Fruit fly (Drosophila melanogaster) whole organism, embryonic: ENCODE results near the gene Df31.

Source experiments
- Bgb ChIP-seq: fragments of 200-800 bp; sonication (Bioruptor generic); IDR thresholded peaks from 2 replicates; pipeline ENCODE4 v1.3.6; 2022; ENCODE audit warnings: missing biosample characterization, missing genetic modification characterization; ENCODE audit not compliant: partially characterized antibody
- BtbVII ChIP-seq: fragments of 200-800 bp; sonication (Bioruptor generic); optimal IDR thresholded peaks from 3 replicates; lab custom pipeline; 2017; ENCODE audit warnings: missing biosample characterization, mild to moderate bottlenecking, missing genetic modification characterization
- CG10959 ChIP-seq: fragments of 200-800 bp; sonication (Bioruptor generic); IDR thresholded peaks from 2 replicates; pipeline ENCODE4 v1.3.6; 2022; ENCODE audit warnings: missing biosample characterization, missing genetic modification characterization
- CG14667 ChIP-seq: fragments of 200-800 bp; sonication (Bioruptor generic); IDR thresholded peaks from 2 replicates; pipeline ENCODE4 v1.3.6; 2022; ENCODE audit warnings: missing biosample characterization, missing genetic modification characterization
- CG17802 ChIP-seq: fragments of 200-800 bp; sonication (Bioruptor generic); optimal IDR thresholded peaks from 2 replicates; lab custom pipeline; 2018; ENCODE audit warnings: missing biosample characterization, mild to moderate bottlenecking, missing genetic modification characterization, moderate library complexity
- CG1832 ChIP-seq: fragments of 200-800 bp; sonication (Bioruptor generic); optimal IDR thresholded peaks from 2 replicates; lab custom pipeline; 2017; ENCODE audit warnings: missing biosample characterization, mild to moderate bottlenecking, missing genetic modification characterization, inconsistent platforms
- CG31224 ChIP-seq: fragments of 200-800 bp; sonication (Bioruptor generic); IDR thresholded peaks from 2 replicates; pipeline ENCODE4 v1.3.6; 2022; ENCODE audit warnings: missing biosample characterization, missing genetic modification characterization
- CG33557 ChIP-seq: fragments of 200-800 bp; sonication (Bioruptor generic); optimal IDR thresholded peaks from 2 replicates; lab custom pipeline; 2019; ENCODE audit warnings: missing biosample characterization, mild to moderate bottlenecking, missing genetic modification characterization, moderate library complexity
- CG3407 ChIP-seq: fragments of 200-800 bp; sonication (Bioruptor generic); optimal IDR thresholded peaks from 2 replicates; lab custom pipeline; 2018; ENCODE audit warnings: missing biosample characterization, mild to moderate bottlenecking, missing genetic modification characterization
- CG3726 ChIP-seq: fragments of 200-800 bp; sonication (Bioruptor generic); IDR thresholded peaks from 3 replicates; pipeline ENCODE4, ENCODE4 v1.3.6; 2022; ENCODE audit warnings: missing biosample characterization, missing genetic modification characterization
- CG5245 ChIP-seq: fragments of 200-800 bp; sonication (Bioruptor generic); optimal IDR thresholded peaks from 3 replicates; lab custom pipeline; 2016; ENCODE audit warnings: missing biosample characterization, missing genetic modification characterization
- CG6654 ChIP-seq: fragments of 200-800 bp; sonication (Bioruptor generic); optimal IDR thresholded peaks from 2 replicates; lab custom pipeline; 2017; ENCODE audit warnings: missing biosample characterization, mild to moderate bottlenecking, missing genetic modification characterization
- CG6683 ChIP-seq: fragments of 200-800 bp; sonication (Bioruptor generic); optimal IDR thresholded peaks from 2 replicates; lab custom pipeline; 2017; ENCODE audit warnings: missing biosample characterization, mild to moderate bottlenecking, missing genetic modification characterization, missing genetic modification reagents
- CG7372 ChIP-seq: fragments of 200-800 bp; sonication (Bioruptor generic); IDR thresholded peaks from 2 replicates; pipeline ENCODE4 v1.3.6; 2022; ENCODE audit warnings: missing biosample characterization, missing genetic modification characterization
- CG7839 ChIP-seq: fragments of 200-800 bp; sonication (Bioruptor generic); optimal IDR thresholded peaks from 3 replicates; lab custom pipeline; 2018; ENCODE audit warnings: missing biosample characterization, mild to moderate bottlenecking, missing genetic modification characterization, moderate library complexity
- CG8765 ChIP-seq: fragments of 200-800 bp; sonication (Bioruptor generic); IDR thresholded peaks from 2 replicates; pipeline ENCODE4 v1.3.6; 2022; ENCODE audit warnings: missing biosample characterization, missing genetic modification characterization
- CG9609 ChIP-seq: fragments of 200-800 bp; sonication (Bioruptor generic); optimal IDR thresholded peaks from 3 replicates; lab custom pipeline; 2016; ENCODE audit warnings: missing biosample characterization, missing genetic modification characterization
- CHES-1-like ChIP-seq: fragments of 200-800 bp; sonication (Bioruptor generic); optimal IDR thresholded peaks from 2 replicates; lab custom pipeline; 2016; ENCODE audit warnings: missing biosample characterization, missing genetic modification characterization
- D ChIP-seq, 2 experiments: fragments of 200-800 bp in 1 of 2; fragments of >200 bp in 1 of 2; sonication (Bioruptor generic) in 1 of 2; optimal IDR thresholded peaks; 2 replicates in 1 of 2; 3 replicates in 1 of 2; lab custom pipeline; 2017; ENCODE audit warnings: mild to moderate bottlenecking in 1 of 2, missing biosample characterization in 1 of 2, missing genetic modification characterization in 1 of 2, missing genetic modification reagents in 1 of 2
- D19A ChIP-seq: fragments of 200-800 bp; optimal IDR thresholded peaks from 3 replicates; lab custom pipeline; 2019; ENCODE audit warnings: missing biosample characterization, mild to moderate bottlenecking, missing genetic modification characterization, moderate library complexity
- D19B ChIP-seq: fragments of 200-800 bp; sonication (Bioruptor generic); optimal IDR thresholded peaks from 2 replicates; lab custom pipeline; 2017; ENCODE audit warnings: missing biosample characterization, mild to moderate bottlenecking, missing genetic modification characterization
- Deaf1 ChIP-seq: fragments of 200-800 bp; optimal IDR thresholded peaks from 3 replicates; lab custom pipeline; 2019; ENCODE audit warnings: missing biosample characterization, mild to moderate bottlenecking, missing genetic modification characterization, moderate library complexity
- Dref ChIP-seq: fragments of 200-800 bp; sonication (Bioruptor generic); IDR thresholded peaks from 2 replicates; pipeline ENCODE4 v1.3.6; 2022; ENCODE audit warnings: missing biosample characterization, missing genetic modification characterization
- Ets65A ChIP-seq: fragments of 200-800 bp; sonication (Bioruptor generic); peaks from one replicate; lab custom pipeline; 2016; ENCODE audit warnings: missing biosample characterization, missing genetic modification characterization
- Fer2 ChIP-seq: fragments of 200-800 bp; sonication (Bioruptor generic); optimal IDR thresholded peaks from 2 replicates; lab custom pipeline; 2018; ENCODE audit warnings: missing biosample characterization, mild to moderate bottlenecking, missing genetic modification characterization, moderate library complexity
- Gsc ChIP-seq: fragments of 200-800 bp; sonication (Bioruptor generic); IDR thresholded peaks from 2 replicates; pipeline ENCODE4 v1.3.6; 2022; ENCODE audit warnings: missing biosample characterization, missing genetic modification characterization
- H15 ChIP-seq: fragments of 200-800 bp; sonication (Bioruptor generic); IDR thresholded peaks from 3 replicates; pipeline ENCODE4 v1.3.6; 2022; ENCODE audit warnings: missing biosample characterization, missing genetic modification characterization
- HLH3B ChIP-seq: fragments of 200-800 bp; sonication (Bioruptor generic); IDR thresholded peaks from 2 replicates; pipeline ENCODE4 v1.3.6; 2022; ENCODE audit warnings: missing biosample characterization, missing genetic modification characterization
- Lpt ChIP-seq: fragments of >200 bp; optimal IDR thresholded peaks from 2 replicates; lab custom pipeline; 2018; ENCODE audit warnings: missing biosample characterization, missing genetic modification characterization
- Max ChIP-seq: fragments of 200-800 bp; sonication (Bioruptor generic); optimal IDR thresholded peaks from 2 replicates; lab custom pipeline; 2016; ENCODE audit warnings: missing biosample characterization, mild to moderate bottlenecking, missing genetic modification characterization
- Trl ChIP-seq, 3 experiments: fragments of >200 bp in 2 of 3; fragments of 200-800 bp in 1 of 3; sonication (Bioruptor generic) in 1 of 3; optimal IDR thresholded peaks; 2 replicates in 1 of 3; 3 replicates in 2 of 3; lab custom pipeline; 2016 to 2017; ENCODE audit warnings: missing biosample characterization in 1 of 3, missing genetic modification characterization in 1 of 3
- bowl ChIP-seq: fragments of 200-800 bp; sonication (Bioruptor generic); IDR thresholded peaks from 2 replicates; pipeline ENCODE4 v1.3.6; 2022; ENCODE audit warnings: missing biosample characterization, missing genetic modification characterization
- cg ChIP-seq: fragments of 200-800 bp; sonication (Bioruptor generic); optimal IDR thresholded peaks from 3 replicates; lab custom pipeline; 2019; ENCODE audit warnings: missing biosample characterization, mild to moderate bottlenecking, missing genetic modification characterization, moderate library complexity
- fd3F ChIP-seq: fragments of 200-800 bp; sonication (Bioruptor generic); optimal IDR thresholded peaks from 2 replicates; lab custom pipeline; 2018; ENCODE audit warnings: missing biosample characterization, mild to moderate bottlenecking, missing genetic modification characterization, moderate library complexity
- inv ChIP-seq: fragments of 200-800 bp; sonication (Bioruptor generic); IDR thresholded peaks from 2 replicates; pipeline ENCODE4 v1.3.6; 2022; ENCODE audit warnings: missing biosample characterization, missing genetic modification characterization; ENCODE audit not compliant: partially characterized antibody
- knrl ChIP-seq: fragments of 200-800 bp; sonication (Bioruptor generic); IDR thresholded peaks from 3 replicates; pipeline ENCODE4 v1.3.6; 2022; ENCODE audit warnings: missing biosample characterization, missing genetic modification characterization; ENCODE audit not compliant: partially characterized antibody
- lmd ChIP-seq: fragments of 200-800 bp; sonication (Bioruptor generic); IDR thresholded peaks from 2 replicates; pipeline ENCODE4 v1.3.6; 2022; ENCODE audit warnings: missing biosample characterization, missing genetic modification characterization
- luna ChIP-seq: fragments of 200-800 bp; sonication (Bioruptor generic); optimal IDR thresholded peaks from 2 replicates; lab custom pipeline; 2016; ENCODE audit warnings: missing biosample characterization, missing genetic modification characterization
- nau ChIP-seq: fragments of 200-800 bp; sonication (Bioruptor generic); optimal IDR thresholded peaks from 3 replicates; lab custom pipeline; 2017; ENCODE audit warnings: missing biosample characterization, mild to moderate bottlenecking, missing genetic modification characterization, missing genetic modification reagents
- oc ChIP-seq: fragments of 200-800 bp; sonication (Bioruptor generic); optimal IDR thresholded peaks from 2 replicates; lab custom pipeline; 2018; ENCODE audit warnings: missing biosample characterization, mild to moderate bottlenecking, missing genetic modification characterization, moderate library complexity
- pan ChIP-seq, 4 experiments: fragments of >200 bp in 3 of 4; fragments of 200-800 bp in 1 of 4; sonication (Bioruptor generic) in 1 of 4; optimal IDR thresholded peaks in 3 of 4; IDR thresholded peaks in 1 of 4; 2 replicates each; pipeline versions ENCODE4 v1.3.6 to Lab custom; 2017 to 2022; ENCODE audit warnings: missing biosample characterization in 2 of 4, missing genetic modification characterization in 2 of 4, mixed read lengths in 1 of 4
- ranshi ChIP-seq: fragments of 200-800 bp; sonication (Bioruptor generic); IDR thresholded peaks from 2 replicates; pipeline ENCODE4 v1.3.6; 2022; ENCODE audit warnings: missing biosample characterization, missing genetic modification characterization
- scrt ChIP-seq: fragments of 200-800 bp; sonication (Bioruptor generic); optimal IDR thresholded peaks from 2 replicates; lab custom pipeline; 2018; ENCODE audit warnings: missing biosample characterization, mild to moderate bottlenecking, missing genetic modification characterization, moderate library complexity
- stwl ChIP-seq: fragments of 200-800 bp; sonication (Bioruptor generic); optimal IDR thresholded peaks from 3 replicates; lab custom pipeline; 2018; ENCODE audit warnings: missing biosample characterization, mild to moderate bottlenecking, missing genetic modification characterization, moderate library complexity
- sug ChIP-seq: fragments of 200-800 bp; optimal IDR thresholded peaks from 2 replicates; lab custom pipeline; 2019; ENCODE audit warnings: missing biosample characterization, mild to moderate bottlenecking, missing genetic modification characterization, moderate library complexity
- tin ChIP-seq: fragments of 200-800 bp; sonication (Bioruptor generic); optimal IDR thresholded peaks from 3 replicates; lab custom pipeline; 2016; ENCODE audit warnings: missing biosample characterization, missing genetic modification characterization
- tna ChIP-seq: fragments of 200-800 bp; sonication (Bioruptor generic); IDR thresholded peaks from 2 replicates; pipeline ENCODE4 v1.3.6; 2022; ENCODE audit warnings: missing biosample characterization, missing genetic modification characterization; ENCODE audit not compliant: partially characterized antibody
- vvl ChIP-seq: fragments of 200-800 bp; sonication (Bioruptor generic); IDR thresholded peaks from 2 replicates; pipeline ENCODE4 v1.3.6; 2022; ENCODE audit warnings: missing biosample characterization, missing genetic modification characterization

Df31 gene

dm6 chr2L:21629149-21629813 is 451 bp downstream of the Df31 start (continued):
- TF ChIP-seq stwl (tag; lab: Kevin White, UChicago) (no peak), Trl (optimal IDR thresholded peaks at IDR 0.05; lab: Kevin White, UChicago) (peak in 1 of 2 experiments; percentile 1), Trl (GFP tag; optimal IDR thresholded peaks at IDR 0.05; lab: Kevin White, UChicago) (no peak), CG5245 (GFP tag; lab: Kevin White, UChicago) (no peak), Deaf1 (tag; lab: Kevin White, UChicago) (peak; percentile 45), CG33557 (GFP tag; lab: Kevin White, UChicago) (no peak), bowl (GFP tag; lab: Robert Waterston, UW) (no peak), D19A (tag; lab: Kevin White, UChicago) (no peak), tin (GFP tag; lab: Kevin White, UChicago) (no peak), sug (peak; percentile 15), vvl (GFP tag; lab: Robert Waterston, UW) (peak; percentile 58; the same call in 1 of the 2 replicates), CG6654 (GFP tag; lab: Kevin White, UChicago) (no peak), CG7372 (GFP tag; lab: Robert Waterston, UW) (no peak), nau (GFP tag; lab: Kevin White, UChicago) (peak; percentile 33), Lpt (no peak), oc (tag; lab: Kevin White, UChicago) (peak; percentile 48), pan (optimal IDR thresholded peaks at IDR 0.05; lab: Kevin White, UChicago) (no peak), pan (GFP tag; optimal IDR thresholded peaks at IDR 0.05 in 1 of 2, IDR thresholded peaks at IDR 0.05 in 1 of 2) (peak in 1 of 2 experiments; percentile 63), scrt (GFP tag; lab: Kevin White, UChicago) (no peak), Dref (GFP tag; lab: Robert Waterston, UW) (no peak), CG3726 (GFP tag; lab: Robert Waterston, UW) (no peak), tna (no peak), CG7839 (tag; lab: Kevin White, UChicago) (no peak), BtbVII (GFP tag; lab: Kevin White, UChicago) (no peak), Ets65A (GFP tag; lab: Kevin White, UChicago) (no peak), CHES-1-like (GFP tag; lab: Kevin White, UChicago) (peak; percentile 91), inv (no peak), Max (no peak), D19B (GFP tag; lab: Kevin White, UChicago) (peak; percentile 64), CG9609 (GFP tag; lab: Kevin White, UChicago) (no peak), D (optimal IDR thresholded peaks at IDR 0.05; lab: Kevin White, UChicago) (no peak), D (GFP tag; optimal IDR thresholded peaks at IDR 0.05; lab: Kevin White, UChicago) (no peak), lmd (GFP tag; lab: Robert Waterston, UW) (no peak), ranshi (GFP tag; lab: Robert Waterston, UW) (no peak), CG8765 (GFP tag; lab: Robert Waterston, UW) (0 out of 2 replicates have a peak, but pooled peaks have one; percentile 35), CG17802 (no peak), HLH3B (no peak), H15 (GFP tag; lab: Robert Waterston, UW) (no peak), Gsc (GFP tag; lab: Robert Waterston, UW) (no peak), CG3407 (no peak), CG10959 (GFP tag; lab: Robert Waterston, UW) (no peak), CG1832 (peak; percentile 93), CG31224 (GFP tag; lab: Robert Waterston, UW) (no peak), knrl (GFP tag; lab: Robert Waterston, UW) (no peak; the same call in 2 of the 3 replicates), Bgb (GFP tag; lab: Robert Waterston, UW) (no peak; the same call in 1 of the 2 replicates), CG14667 (GFP tag; lab: Robert Waterston, UW) (no peak), luna (GFP tag; lab: Kevin White, UChicago) (no peak), fd3F (GFP tag; lab: Kevin White, UChicago) (no peak), cg (GFP tag; lab: Kevin White, UChicago) (peak; percentile 97), CG6683 (GFP tag; lab: Kevin White, UChicago) (no peak), Fer2 (tag; lab: Kevin White, UChicago) (no peak)
